Fruit fly (Drosophila melanogaster): ENCODE measurements around the gene CG5662.

CG5662 gene

DNA sequence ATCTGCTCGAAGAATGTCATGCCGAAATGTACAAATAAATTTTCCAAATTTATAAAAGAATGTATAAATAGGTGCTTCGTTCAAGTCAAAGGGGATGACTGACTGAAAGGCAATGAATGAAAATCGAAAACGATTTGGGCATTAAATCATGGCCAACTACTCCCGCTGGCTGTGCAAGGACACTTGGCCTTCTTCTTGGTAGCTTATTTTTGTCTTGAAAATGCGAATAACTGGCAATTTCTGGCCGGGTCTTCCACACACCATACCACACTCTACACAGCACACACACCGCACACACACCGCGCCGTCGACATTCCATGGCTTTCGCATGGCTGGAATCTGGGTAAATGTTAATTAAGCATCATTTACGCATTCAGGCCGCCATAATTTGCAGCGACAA lies 3.6 kb upstream of the CG5662 start, which contains the start of gene CG32588:
CG32588 (minus strand) TSS at position 101 of the 400 bp plus-strand sequence.
- TF ChIP-seq D1 (tag; optimal IDR thresholded peaks at IDR 0.05) (no peak), CG10348 (GFP tag; IDR thresholded peaks at IDR 0.05) (no peak), CG4496 (GFP tag; IDR thresholded peaks at IDR 0.05) (no peak), Snoo (tag; optimal IDR thresholded peaks at IDR 0.05) (no peak), CG8159 (tag; optimal IDR thresholded peaks at IDR 0.05) (no peak), EcR (GFP tag; optimal IDR thresholded peaks at IDR 0.05) (no peak), fd96Ca (GFP tag; IDR thresholded peaks at IDR 0.05) (no peak), gl (tag; optimal IDR thresholded peaks at IDR 0.05) (no peak), rn (GFP tag; IDR thresholded peaks at IDR 0.05) (no peak), Ets98B (GFP tag; IDR thresholded peaks at IDR 0.05) (no peak), Pif1B (GFP tag; optimal IDR thresholded peaks at IDR 0.05) (no peak)

DNA sequence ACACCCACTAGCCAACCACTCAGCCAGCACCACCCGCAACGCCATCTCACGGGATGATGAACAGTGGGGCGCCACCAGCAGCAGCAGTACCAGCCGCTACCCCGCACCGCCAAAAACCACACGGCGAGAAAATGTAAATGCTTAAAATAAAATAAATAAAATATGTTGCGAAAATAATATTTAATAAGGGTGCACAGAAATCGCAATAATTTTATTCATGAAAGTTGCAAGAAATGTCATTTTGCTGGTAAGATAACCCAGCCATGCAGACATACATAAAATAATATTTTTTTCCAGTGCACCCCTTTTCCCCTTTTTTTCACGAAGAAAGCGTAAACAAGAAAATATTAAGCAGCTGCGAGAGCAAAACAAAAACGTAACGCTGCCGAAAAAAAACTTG lies 5.9 kb downstream of the CG5662 start:
- TF ChIP-seq D1 (tag; optimal IDR thresholded peaks at IDR 0.05), result no peak
- TF ChIP-seq CG14655 (GFP tag; optimal IDR thresholded peaks at IDR 0.05), result peak; percentile 2
- TF ChIP-seq CG8159 (tag; optimal IDR thresholded peaks at IDR 0.05), result peak; percentile 19
- TF ChIP-seq fd96Ca (GFP tag; IDR thresholded peaks at IDR 0.05), result 0 out of 3 replicates have a peak, but pooled peaks have one; percentile 32

DNA sequence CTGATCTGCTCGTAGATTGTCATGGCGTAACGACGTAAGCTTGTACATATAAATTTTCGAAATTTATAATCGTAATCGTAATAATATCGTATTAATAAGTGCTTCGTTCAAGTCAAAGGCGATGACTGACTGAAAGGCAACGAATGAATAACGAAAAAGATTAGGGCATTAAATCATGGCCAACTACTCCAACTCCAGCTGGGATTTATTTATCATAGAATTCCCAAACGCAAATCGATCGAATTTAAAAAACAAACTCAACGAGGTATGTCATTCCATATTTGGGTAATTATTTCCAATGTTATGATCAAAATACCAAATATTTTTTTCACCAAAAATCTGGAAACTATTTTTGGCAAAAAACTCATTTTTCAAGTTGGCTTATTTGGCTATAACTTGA lies 10.9 kb downstream of the CG5662 start, which contains the start of gene CG43075:
CG43075 (minus strand) TSS at position 101 of the 400 bp plus-strand sequence.
- TF ChIP-seq CG8159 (tag; optimal IDR thresholded peaks at IDR 0.05) (no peak), fd96Ca (GFP tag; IDR thresholded peaks at IDR 0.05) (no peak), CG9948 (tag; optimal IDR thresholded peaks at IDR 0.05) (no peak), Snoo (tag; optimal IDR thresholded peaks at IDR 0.05) (no peak), CG13204 (GFP tag; optimal IDR thresholded peaks at IDR 0.05) (no peak), Ets98B (GFP tag; IDR thresholded peaks at IDR 0.05) (no peak)

DNA sequence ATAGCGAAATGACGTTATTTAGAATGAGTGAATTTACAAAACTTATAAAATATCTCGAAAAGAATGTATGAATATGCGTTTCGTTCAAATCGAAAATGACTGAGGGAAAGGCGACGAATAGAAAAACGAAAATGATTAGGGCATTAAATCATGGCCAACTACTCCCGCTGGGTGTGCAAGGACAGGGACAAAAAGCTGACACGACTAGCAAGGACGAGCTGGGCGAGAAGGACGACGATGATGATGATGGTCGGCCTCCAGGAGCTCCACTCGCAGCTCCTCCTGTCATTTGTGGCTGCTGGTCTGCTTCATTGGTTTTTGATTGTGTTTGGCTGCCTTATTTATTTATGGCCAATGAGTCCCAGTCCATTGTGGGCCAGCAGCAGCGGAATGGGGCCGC lies 13.3 kb downstream of the CG5662 start, which contains the start of gene CG43076:
CG43076 (minus strand) TSS at position 101 of the 400 bp plus-strand sequence.
- TF ChIP-seq CG34367 (tag; optimal IDR thresholded peaks at IDR 0.05), result no peak
- TF ChIP-seq gl (tag; optimal IDR thresholded peaks at IDR 0.05), result no peak
- TF ChIP-seq CG8159 (tag; optimal IDR thresholded peaks at IDR 0.05), result no peak
- TF ChIP-seq Ets98B (GFP tag; IDR thresholded peaks at IDR 0.05), result no peak
- no peak for TF ChIP-seq CG12605 (GFP tag; IDR thresholded peaks at IDR 0.05)
- no peak for TF ChIP-seq CG10348 (GFP tag; IDR thresholded peaks at IDR 0.05)
- no peak for TF ChIP-seq D1 (tag; optimal IDR thresholded peaks at IDR 0.05)
- no peak for TF ChIP-seq CG13204 (GFP tag; optimal IDR thresholded peaks at IDR 0.05)
- TF ChIP-seq Pif1B (GFP tag; optimal IDR thresholded peaks at IDR 0.05), result no peak
- TF ChIP-seq rn (GFP tag; IDR thresholded peaks at IDR 0.05), result no peak
- no peak for TF ChIP-seq CG17806 (tag; optimal IDR thresholded peaks at IDR 0.05)
- no peak for TF ChIP-seq CG32121 (GFP tag; IDR thresholded peaks at IDR 0.05)
- TF ChIP-seq EcR (GFP tag; optimal IDR thresholded peaks at IDR 0.05), result no peak
- no peak for TF ChIP-seq CG15710 (tag; optimal IDR thresholded peaks at IDR 0.05)
- no peak for TF ChIP-seq CG9948 (tag; optimal IDR thresholded peaks at IDR 0.05)
- TF ChIP-seq Snoo (tag; optimal IDR thresholded peaks at IDR 0.05), result no peak
- TF ChIP-seq CG8301 (tag; optimal IDR thresholded peaks at IDR 0.05), result no peak
- no peak for TF ChIP-seq Pif1A (GFP tag; optimal IDR thresholded peaks at IDR 0.05)
- TF ChIP-seq CG14655 (GFP tag; optimal IDR thresholded peaks at IDR 0.05), result no peak
- TF ChIP-seq CG4496 (GFP tag; IDR thresholded peaks at IDR 0.05), result no peak

DNA sequence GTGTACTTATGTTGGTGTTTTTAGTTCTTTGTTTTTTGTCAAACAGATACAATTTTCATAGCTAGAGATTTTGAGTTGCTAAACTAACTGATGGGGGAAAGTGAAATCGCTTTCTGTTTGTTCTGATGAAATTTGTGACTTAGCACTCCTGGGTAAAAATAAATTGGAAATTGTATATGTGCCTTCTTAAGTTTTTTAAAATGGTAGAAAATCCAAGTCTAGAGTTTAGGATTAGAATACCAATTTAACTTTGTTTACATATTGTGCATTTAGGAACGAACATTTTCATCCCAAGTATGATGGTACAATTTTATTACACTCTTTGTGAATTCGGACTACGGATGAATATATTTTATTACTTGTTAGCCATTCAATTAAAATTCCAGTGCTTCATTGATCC lies 19.6 kb downstream of the CG5662 start, which contains the start of gene CG9101:
CG9101 (minus strand) TSS at position 101 of the 400 bp plus-strand sequence.
- TF ChIP-seq CG15710 (tag; optimal IDR thresholded peaks at IDR 0.05) (no peak), CG10348 (GFP tag; IDR thresholded peaks at IDR 0.05) (no peak)

DNA sequence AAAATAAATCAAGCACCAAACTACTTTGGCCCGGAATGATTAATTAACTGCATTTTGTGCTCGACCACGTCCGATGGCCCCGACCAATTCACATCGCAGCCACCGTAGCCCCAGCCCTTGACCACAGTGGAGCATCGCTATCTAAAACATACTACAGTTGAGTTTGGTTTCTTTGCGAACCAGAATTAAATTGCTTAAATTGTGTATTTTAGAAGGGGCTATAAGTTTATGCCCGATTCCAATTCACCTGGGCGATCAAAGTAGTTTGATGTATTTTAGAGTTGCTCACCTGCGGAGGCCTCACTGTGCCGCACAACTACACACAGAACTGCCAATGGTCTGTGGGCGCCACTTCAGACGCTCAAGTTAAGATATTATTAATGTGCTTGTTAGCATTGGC lies 25.1 kb downstream of the CG5662 start:
- TF ChIP-seq CG8159 (tag; optimal IDR thresholded peaks at IDR 0.05), result no peak
- TF ChIP-seq CG12605 (GFP tag; IDR thresholded peaks at IDR 0.05), result no peak
- TF ChIP-seq CG34367 (tag; optimal IDR thresholded peaks at IDR 0.05), result no peak
- no peak for TF ChIP-seq EcR (GFP tag; optimal IDR thresholded peaks at IDR 0.05)
- no peak for TF ChIP-seq CG10348 (GFP tag; IDR thresholded peaks at IDR 0.05)

DNA sequence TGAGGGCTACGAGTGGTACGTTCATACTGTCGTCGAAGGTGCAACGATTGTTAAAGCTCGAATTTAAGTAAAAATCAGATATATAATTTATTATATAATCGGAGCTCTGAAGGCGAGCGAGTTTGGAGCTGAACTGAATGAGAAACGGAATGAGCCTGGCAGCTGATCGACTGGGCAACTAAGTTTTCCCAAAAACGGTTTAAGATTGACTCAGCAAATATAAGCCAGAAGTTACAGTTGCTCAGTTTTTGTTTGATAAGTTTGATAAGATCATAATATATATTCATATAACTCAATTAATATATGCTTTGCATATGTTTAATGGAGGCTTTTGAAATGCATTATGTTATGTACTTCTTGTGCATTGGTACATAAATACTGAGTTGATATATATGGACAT lies 34.6 kb downstream of the CG5662 start, which contains the start of gene PPYR1:
PPYR1 (minus strand) TSS at position 101 of the 400 bp plus-strand sequence.
- no peak for TF ChIP-seq EcR (GFP tag; optimal IDR thresholded peaks at IDR 0.05)
- TF ChIP-seq CG14655 (GFP tag; optimal IDR thresholded peaks at IDR 0.05), result no peak
- TF ChIP-seq gl (tag; optimal IDR thresholded peaks at IDR 0.05), result no peak
- no peak for TF ChIP-seq D1 (tag; optimal IDR thresholded peaks at IDR 0.05)
- TF ChIP-seq CG9948 (tag; optimal IDR thresholded peaks at IDR 0.05), result no peak
- no peak for TF ChIP-seq CG12605 (GFP tag; IDR thresholded peaks at IDR 0.05)
- TF ChIP-seq fd96Ca (GFP tag; IDR thresholded peaks at IDR 0.05), result no peak
- no peak for TF ChIP-seq CG17806 (tag; optimal IDR thresholded peaks at IDR 0.05)
- no peak for TF ChIP-seq CG34367 (tag; optimal IDR thresholded peaks at IDR 0.05)
- no peak for TF ChIP-seq CG10348 (GFP tag; IDR thresholded peaks at IDR 0.05)
- no peak for TF ChIP-seq CG15710 (tag; optimal IDR thresholded peaks at IDR 0.05)
- TF ChIP-seq Ets98B (GFP tag; IDR thresholded peaks at IDR 0.05), result no peak
- TF ChIP-seq Pif1A (GFP tag; optimal IDR thresholded peaks at IDR 0.05), result no peak
- TF ChIP-seq CG13204 (GFP tag; optimal IDR thresholded peaks at IDR 0.05), result no peak
- TF ChIP-seq CG4496 (GFP tag; IDR thresholded peaks at IDR 0.05), result no peak
- TF ChIP-seq rn (GFP tag; IDR thresholded peaks at IDR 0.05), result no peak
- TF ChIP-seq CG8301 (tag; optimal IDR thresholded peaks at IDR 0.05), result no peak
- no peak for TF ChIP-seq CG8159 (tag; optimal IDR thresholded peaks at IDR 0.05)
- TF ChIP-seq Pif1B (GFP tag; optimal IDR thresholded peaks at IDR 0.05), result no peak
- no peak for TF ChIP-seq Snoo (tag; optimal IDR thresholded peaks at IDR 0.05)

All from whole organism, pupa.